Fruit fly (Drosophila melanogaster) whole organism, pupa: Measurements from ENCODE around the gene CG9147.

Experiments
- CG12605 ChIP-seq: fragments of 200-800 bp; sonication (Bioruptor generic); IDR thresholded peaks from 2 replicates; pipeline ENCODE4 v1.3.6; 2022; ENCODE audit warnings: missing biosample characterization, missing genetic modification characterization
- CG15710 ChIP-seq: fragments of 200-800 bp; sonication (Bioruptor generic); optimal IDR thresholded peaks from 2 replicates; lab custom pipeline; 2018; ENCODE audit warnings: missing biosample characterization, mild to moderate bottlenecking, missing genetic modification characterization, moderate library complexity
- CG4496 ChIP-seq: fragments of 200-800 bp; sonication (Bioruptor generic); IDR thresholded peaks from 3 replicates; pipeline ENCODE4 v1.3.6; 2022; ENCODE audit warnings: missing biosample characterization, missing genetic modification characterization
- CG8301 ChIP-seq: fragments of 200-800 bp; sonication (Bioruptor generic); optimal IDR thresholded peaks from 2 replicates; lab custom pipeline; 2018; ENCODE audit warnings: missing biosample characterization, mild to moderate bottlenecking, missing genetic modification characterization
- D1 ChIP-seq: fragments of 200-800 bp; sonication (Bioruptor generic); optimal IDR thresholded peaks from 2 replicates; lab custom pipeline; 2018; ENCODE audit warnings: missing biosample characterization, mild to moderate bottlenecking, missing genetic modification characterization, moderate library complexity
- EcR ChIP-seq: fragments of 200-800 bp; sonication (Bioruptor generic); optimal IDR thresholded peaks from 3 replicates; lab custom pipeline; 2019; ENCODE audit warnings: missing biosample characterization, missing genetic modification characterization, mild to moderate bottlenecking, moderate library complexity, missing genetic modification reagents
- Pif1B ChIP-seq: fragments of 200-800 bp; sonication (Bioruptor generic); optimal IDR thresholded peaks from 3 replicates; lab custom pipeline; 2016; ENCODE audit warnings: missing biosample characterization, missing genetic modification characterization

DNA sequence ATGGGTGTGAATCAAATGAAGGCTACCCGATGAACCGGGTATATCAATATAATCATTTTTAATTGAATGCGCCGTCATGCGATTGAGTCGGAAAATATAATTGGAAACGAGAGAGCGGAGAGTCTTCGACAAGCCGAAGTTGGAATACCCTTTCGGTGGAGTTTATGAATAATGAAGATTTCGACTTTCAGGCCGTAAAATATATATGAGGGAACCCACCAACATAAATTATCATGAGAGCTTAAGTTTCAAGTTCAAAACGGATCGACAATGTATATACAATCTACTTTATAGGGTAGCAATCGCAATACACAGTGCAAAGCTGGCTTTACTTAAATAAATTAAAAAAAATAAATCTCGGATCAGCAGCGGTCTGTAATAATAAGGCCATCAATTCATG lies 34.0 kb upstream of the CG9147 start:
- peak; percentile 40 for TF ChIP-seq EcR
- TF ChIP-seq Pif1B (GFP tag; lab: Kevin White, UChicago) = no peak
- no peak for TF ChIP-seq CG8301 (tag; lab: Kevin White, UChicago)
- TF ChIP-seq D1 (tag; lab: Kevin White, UChicago) = no peak
- TF ChIP-seq CG4496 (GFP tag; lab: Robert Waterston, UW) = peak; percentile 60; the same call in 1 of the 3 replicates
- TF ChIP-seq CG12605 (GFP tag; lab: Robert Waterston, UW) = no peak
- peak; percentile 56 for TF ChIP-seq CG15710
